Fruit fly (Drosophila melanogaster) whole organism, wandering third instar larva: ENCODE results near the gene Slu7.

Experiments used
- Abd-B ChIP-seq: fragments of >200 bp; optimal IDR thresholded peaks from 2 replicates; lab custom pipeline; 2017; ENCODE audit warnings: missing biosample characterization, missing genetic modification characterization
- CG32264 ChIP-seq: fragments of 200-800 bp; sonication (Bioruptor generic); optimal IDR thresholded peaks from 2 replicates; lab custom pipeline; 2016; ENCODE audit warnings: missing biosample characterization, missing genetic modification characterization
- CG9705 ChIP-seq: fragments of 200-800 bp; sonication (Bioruptor generic); optimal IDR thresholded peaks from 2 replicates; lab custom pipeline; 2018; ENCODE audit warnings: missing biosample characterization, mild to moderate bottlenecking, missing genetic modification characterization
- CrebA ChIP-seq: fragments of 200-800 bp; sonication (Bioruptor generic); optimal IDR thresholded peaks from 2 replicates; lab custom pipeline; 2016; ENCODE audit warnings: missing biosample characterization, mild to moderate bottlenecking, missing genetic modification characterization, borderline replicate concordance
- Dfd ChIP-seq: fragments of >200 bp; optimal IDR thresholded peaks from 2 replicates; lab custom pipeline; 2017; ENCODE audit warnings: missing biosample characterization, missing genetic modification characterization
- Dif ChIP-seq: fragments of 200-275, 200-300 bp; sonication (Bioruptor generic); optimal IDR thresholded peaks from 2 replicates; lab custom pipeline; 2018; ENCODE audit warnings: missing biosample characterization, missing genetic modification characterization; ENCODE audit not compliant: partially characterized antibody
- HLH106 ChIP-seq: fragments of 200-800 bp; optimal IDR thresholded peaks from 3 replicates; lab custom pipeline; 2019; ENCODE audit warnings: missing biosample characterization, mild to moderate bottlenecking, missing genetic modification characterization, moderate library complexity
- Hnf4 ChIP-seq: fragments of 200-800 bp; sonication (Bioruptor generic); optimal IDR thresholded peaks from 2 replicates; lab custom pipeline; 2016; ENCODE audit warnings: missing biosample characterization, mild to moderate bottlenecking, missing genetic modification characterization
- Mio ChIP-seq: sonication (Bioruptor generic); optimal IDR thresholded peaks from 2 replicates; lab custom pipeline; 2016; ENCODE audit warnings: missing biosample characterization, missing genetic modification characterization
- Myc ChIP-seq: fragments of >200 bp; optimal IDR thresholded peaks from 2 replicates; lab custom pipeline; 2017
- N ChIP-seq: fragments of >200 bp; optimal IDR thresholded peaks from 2 replicates; lab custom pipeline; 2018; ENCODE audit warnings: missing biosample characterization, missing external identifiers, missing genetic modification characterization
- Rel ChIP-seq, 2 experiments: fragments of 200-800 bp; sonication (Bioruptor generic) in 1 of 2; optimal IDR thresholded peaks; 2 replicates in 1 of 2; 3 replicates in 1 of 2; lab custom pipeline; 2016 to 2019; ENCODE audit warnings: mild to moderate bottlenecking in 2 of 2, missing biosample characterization in 2 of 2, missing genetic modification characterization in 2 of 2, moderate library complexity in 1 of 2
- Vsx2 ChIP-seq: fragments of 200-300, 225-300 bp; sonication (Bioruptor generic); optimal IDR thresholded peaks from 2 replicates; lab custom pipeline; 2018; ENCODE audit warnings: missing biosample characterization, missing genetic modification characterization; ENCODE audit not compliant: partially characterized antibody
- br ChIP-seq: fragments of 200-800 bp; sonication (Bioruptor generic); optimal IDR thresholded peaks from 2 replicates; lab custom pipeline; 2016; ENCODE audit warnings: missing biosample characterization, missing genetic modification characterization
- brk ChIP-seq: fragments of 200-800 bp; sonication (Bioruptor generic); optimal IDR thresholded peaks from 2 replicates; lab custom pipeline; 2016; ENCODE audit warnings: missing biosample characterization, mild to moderate bottlenecking, missing genetic modification characterization
- dmrt93B ChIP-seq: fragments of 200-800 bp; sonication (Bioruptor generic); optimal IDR thresholded peaks from 2 replicates; lab custom pipeline; 2018; ENCODE audit warnings: missing biosample characterization, mild to moderate bottlenecking, missing genetic modification characterization
- ey ChIP-seq: fragments of 200-800 bp; sonication (Bioruptor generic); optimal IDR thresholded peaks from 2 replicates; lab custom pipeline; 2016; ENCODE audit warnings: missing biosample characterization, missing genetic modification characterization
- foxo ChIP-seq, 2 experiments: fragments of 200-800 bp; sonication (Bioruptor generic); optimal IDR thresholded peaks; 2 replicates in 1 of 2; 3 replicates in 1 of 2; lab custom pipeline; 2016 to 2017; ENCODE audit warnings: missing biosample characterization in 2 of 2, missing genetic modification characterization in 2 of 2
- fru ChIP-seq: fragments of 200-800 bp; sonication (Bioruptor generic); optimal IDR thresholded peaks from 3 replicates; lab custom pipeline; 2016; ENCODE audit warnings: missing biosample characterization, mild to moderate bottlenecking, missing genetic modification characterization
- h ChIP-seq: fragments of 200-800 bp; sonication (Bioruptor generic); optimal IDR thresholded peaks from 3 replicates; lab custom pipeline; 2016; ENCODE audit warnings: missing biosample characterization, mild to moderate bottlenecking, missing genetic modification characterization
- jim ChIP-seq: fragments of 175-275, 200-325 bp; sonication (Bioruptor generic); optimal IDR thresholded peaks from 2 replicates; lab custom pipeline; 2016; ENCODE audit warnings: missing biosample characterization, mild to moderate bottlenecking, missing genetic modification characterization
- lola ChIP-seq: fragments of >200 bp; optimal IDR thresholded peaks from 2 replicates; lab custom pipeline; 2017; ENCODE audit warnings: missing biosample characterization, missing genetic modification characterization
- pan ChIP-seq: fragments of >200 bp; optimal IDR thresholded peaks from 2 replicates; lab custom pipeline; 2017
- rgr ChIP-seq: fragments of 200-800 bp; sonication (Bioruptor generic); optimal IDR thresholded peaks from 3 replicates; lab custom pipeline; 2016; ENCODE audit warnings: missing biosample characterization, mild to moderate bottlenecking, missing genetic modification characterization
- sage ChIP-seq: fragments of 200-800 bp; sonication (Bioruptor generic); optimal IDR thresholded peaks from 2 replicates; lab custom pipeline; 2016; ENCODE audit warnings: missing biosample characterization, mild to moderate bottlenecking, missing genetic modification characterization
- sv ChIP-seq: fragments of 200-800 bp; sonication (Bioruptor generic); optimal IDR thresholded peaks from 3 replicates; lab custom pipeline; 2016; ENCODE audit warnings: missing biosample characterization, missing genetic modification characterization
- tai ChIP-seq: sonication (Bioruptor generic); optimal IDR thresholded peaks from 2 replicates; lab custom pipeline; 2016; ENCODE audit warnings: missing biosample characterization, missing genetic modification characterization
- usp ChIP-seq: fragments of >200 bp; optimal IDR thresholded peaks from 2 replicates; lab custom pipeline; 2017; ENCODE audit warnings: missing biosample characterization, missing genetic modification characterization
- woc ChIP-seq: sonication (Bioruptor generic); optimal IDR thresholded peaks from 2 replicates; lab custom pipeline; 2016; ENCODE audit warnings: missing biosample characterization, mild to moderate bottlenecking, missing genetic modification characterization

Slu7 gene

DNA sequence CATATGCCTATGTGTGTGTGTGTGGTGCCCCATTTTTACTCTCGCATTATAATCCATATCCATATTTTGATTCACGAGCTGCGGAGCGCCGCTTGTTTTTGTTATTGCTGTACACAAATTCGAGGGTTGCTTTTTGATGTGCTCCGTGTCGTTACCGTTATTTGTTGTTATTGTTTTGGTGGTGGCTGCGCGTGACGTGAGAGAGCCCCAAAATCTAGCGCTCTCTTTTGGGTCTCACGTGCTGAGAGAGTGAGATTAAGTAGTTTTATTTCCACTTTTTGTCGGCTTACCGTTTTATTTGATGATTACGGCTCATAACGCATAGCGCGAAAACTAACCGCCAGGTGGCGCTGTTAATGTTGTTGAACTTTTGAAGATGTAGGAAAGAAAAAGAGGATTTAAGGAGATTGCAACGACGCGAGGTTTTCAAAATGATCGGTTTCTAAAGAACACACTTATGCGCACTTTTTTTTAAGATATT lies 48.5 kb upstream of the Slu7 start:
- TF ChIP-seq jim (GFP tag; lab: Kevin White, UChicago) (no peak), HLH106 (tag; lab: Kevin White, UChicago) (no peak), sage (GFP tag; lab: Kevin White, UChicago) (no peak), Myc (lab: Kevin White, UChicago) (no peak)

DNA sequence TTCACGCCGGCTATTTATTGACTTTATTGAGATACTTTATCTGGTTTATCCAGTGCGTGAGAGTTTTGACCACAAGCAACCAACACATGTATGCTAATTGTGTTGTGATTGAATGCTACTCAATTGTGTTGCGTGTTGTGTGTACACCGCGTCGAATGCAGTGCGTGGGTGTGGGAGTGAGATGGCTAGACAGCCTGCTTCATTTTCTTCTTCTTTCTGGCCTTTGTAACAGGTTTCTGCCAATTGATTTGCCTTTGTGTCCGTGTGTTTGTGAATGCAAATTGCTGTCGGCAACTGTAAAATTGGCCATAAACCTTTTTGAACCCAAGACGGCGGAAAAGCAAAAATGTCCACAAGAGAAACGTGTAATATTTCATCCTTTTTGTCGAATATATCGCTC lies 48.0 kb upstream of the Slu7 start:
- TF ChIP-seq Dif (GFP tag; lab: Kevin White, UChicago) (no peak), pan (lab: Kevin White, UChicago) (no peak), N (GFP tag; lab: Kevin White, UChicago) (no peak), jim (GFP tag; lab: Kevin White, UChicago) (no peak), tai (GFP tag; lab: Kevin White, UChicago) (no peak)

DNA sequence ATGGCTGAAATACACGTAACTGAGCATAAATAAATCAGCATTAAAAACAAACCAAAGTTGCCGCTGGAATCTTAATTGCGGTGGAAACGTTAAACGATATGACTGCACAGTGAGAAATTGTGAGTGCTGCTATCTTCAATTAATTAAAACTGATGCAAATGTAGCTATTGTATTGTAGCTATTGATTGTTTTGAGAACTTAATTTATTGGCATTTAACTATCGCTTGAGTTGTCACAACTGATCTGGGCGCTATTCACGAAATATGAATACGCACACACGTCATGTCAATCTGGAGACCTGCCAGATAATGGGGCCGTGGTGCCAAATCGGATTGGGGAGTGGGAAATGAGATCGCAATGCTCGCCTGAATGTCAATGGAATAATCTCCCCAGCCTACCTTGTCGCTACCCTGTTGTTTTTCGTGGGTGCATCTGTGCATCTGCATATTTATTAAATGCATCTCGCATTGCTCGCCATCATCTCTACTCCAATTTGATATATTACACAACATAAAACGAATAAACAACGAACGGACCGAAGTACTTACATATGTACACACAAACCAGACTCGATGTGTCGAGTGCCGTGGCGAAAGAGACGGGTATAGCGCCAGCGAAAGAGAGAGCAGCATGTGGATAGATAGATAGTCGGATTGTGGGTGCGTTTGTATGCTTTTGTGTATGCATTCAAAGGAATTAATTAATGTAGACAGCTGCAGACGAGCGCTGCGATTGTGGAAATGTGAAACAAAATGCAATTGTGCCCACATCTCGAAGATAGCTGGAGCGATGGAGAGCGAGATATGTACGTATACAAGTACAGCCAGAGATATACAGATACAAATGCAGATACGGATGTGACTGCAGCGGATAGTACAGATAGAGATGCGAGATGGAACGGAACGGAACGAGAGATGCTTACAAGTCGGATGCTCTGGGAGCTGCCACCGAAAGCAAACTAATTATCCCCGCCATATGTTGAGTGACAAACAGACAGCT lies 44.9 kb upstream of the Slu7 start:
- peak; percentile 17 for TF ChIP-seq rgr (GFP tag; lab: Kevin White, UChicago)
- TF ChIP-seq fru (GFP tag; lab: Kevin White, UChicago), result peak; percentile 12
- TF ChIP-seq CrebA, result no peak
- no peak for TF ChIP-seq Rel (GFP tag; optimal IDR thresholded peaks at IDR 0.05; lab: Kevin White, UChicago)
- no peak for TF ChIP-seq Rel (tag; optimal IDR thresholded peaks at IDR 0.05; lab: Kevin White, UChicago)
- TF ChIP-seq Mio, result no peak
- TF ChIP-seq pan (lab: Kevin White, UChicago), result no peak
- TF ChIP-seq Hnf4, result no peak
- peak in 1 of 2 experiments; percentile 45 for TF ChIP-seq foxo (GFP tag; optimal IDR thresholded peaks at IDR 0.05; lab: Kevin White, UChicago)

DNA sequence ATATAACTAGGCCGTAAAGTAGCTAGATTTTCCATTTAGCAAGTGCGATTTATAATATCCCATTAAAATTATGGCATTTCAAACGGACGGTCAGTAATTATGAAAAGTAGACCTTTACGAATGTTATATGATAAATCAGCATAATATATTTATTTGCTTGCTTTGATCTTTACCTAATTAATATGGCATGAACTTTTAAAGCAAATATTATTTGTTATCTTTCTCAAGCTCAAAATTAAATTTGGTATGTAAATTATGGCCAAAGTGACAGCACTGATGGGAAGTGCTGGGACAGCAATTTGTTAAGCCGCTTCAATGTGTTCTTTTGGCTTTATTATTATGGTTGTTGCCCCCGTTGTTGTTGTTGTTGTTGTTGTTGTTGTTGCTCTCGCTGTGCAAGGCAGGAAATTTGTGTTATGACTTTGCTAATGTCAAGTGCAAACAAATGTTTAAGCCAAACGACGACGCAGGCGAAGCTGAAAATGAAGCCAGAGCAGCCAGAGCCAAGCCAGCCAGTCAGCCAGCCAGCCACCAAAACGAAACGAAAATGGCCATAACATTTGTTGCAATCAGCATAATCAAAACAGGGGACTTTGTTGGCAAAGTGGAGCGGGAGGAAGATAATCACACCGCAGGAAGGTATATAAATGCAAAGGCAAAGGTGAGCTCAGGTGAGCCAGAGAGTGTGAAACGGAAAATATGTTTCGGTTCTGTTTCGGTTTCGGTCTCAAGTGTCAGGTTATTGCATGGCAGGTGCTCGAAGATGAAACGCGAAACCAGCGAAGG lies 43.8 kb upstream of the Slu7 start:
- TF ChIP-seq CG32264 (GFP tag; lab: Kevin White, UChicago) (no peak), Dfd (peak; percentile 9), Hnf4 (no peak), Vsx2 (GFP tag; lab: Kevin White, UChicago) (peak; percentile 16), woc (GFP tag; lab: Kevin White, UChicago) (no peak), HLH106 (tag; lab: Kevin White, UChicago) (no peak), Mio (no peak), Rel (GFP tag; optimal IDR thresholded peaks at IDR 0.05; lab: Kevin White, UChicago) (no peak), Rel (tag; optimal IDR thresholded peaks at IDR 0.05; lab: Kevin White, UChicago) (peak; percentile 53), CG9705 (GFP tag; lab: Kevin White, UChicago) (no peak), brk (GFP tag; lab: Kevin White, UChicago) (no peak), fru (GFP tag; lab: Kevin White, UChicago) (no peak), sage (GFP tag; lab: Kevin White, UChicago) (no peak), pan (lab: Kevin White, UChicago) (no peak), Myc (lab: Kevin White, UChicago) (peak; percentile 39)

DNA sequence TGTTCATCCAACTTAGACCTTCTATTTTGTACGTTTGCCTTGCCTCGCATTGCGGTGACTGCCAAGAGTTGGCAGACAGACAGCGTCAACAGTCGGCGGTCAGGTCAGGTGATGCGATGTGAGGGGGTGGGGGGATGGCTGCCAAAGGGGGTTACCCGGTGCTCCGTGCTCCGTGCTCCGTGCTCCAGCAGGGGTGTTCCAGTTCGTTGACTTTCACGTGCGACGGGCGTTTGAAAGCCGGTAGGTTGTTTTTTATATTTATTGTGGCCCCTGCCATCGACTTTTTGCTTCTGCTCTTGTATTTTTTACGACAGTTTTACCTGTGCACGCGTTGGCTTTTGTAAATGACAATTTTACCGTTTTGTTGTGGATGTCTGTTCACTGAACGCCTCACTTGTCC lies 43.2 kb upstream of the Slu7 start:
- no peak for TF ChIP-seq sage (GFP tag; lab: Kevin White, UChicago)
- no peak for TF ChIP-seq br (GFP tag; lab: Kevin White, UChicago)
- no peak for TF ChIP-seq Rel (GFP tag; optimal IDR thresholded peaks at IDR 0.05; lab: Kevin White, UChicago)
- TF ChIP-seq Rel (tag; optimal IDR thresholded peaks at IDR 0.05; lab: Kevin White, UChicago), result peak; percentile 49

DNA sequence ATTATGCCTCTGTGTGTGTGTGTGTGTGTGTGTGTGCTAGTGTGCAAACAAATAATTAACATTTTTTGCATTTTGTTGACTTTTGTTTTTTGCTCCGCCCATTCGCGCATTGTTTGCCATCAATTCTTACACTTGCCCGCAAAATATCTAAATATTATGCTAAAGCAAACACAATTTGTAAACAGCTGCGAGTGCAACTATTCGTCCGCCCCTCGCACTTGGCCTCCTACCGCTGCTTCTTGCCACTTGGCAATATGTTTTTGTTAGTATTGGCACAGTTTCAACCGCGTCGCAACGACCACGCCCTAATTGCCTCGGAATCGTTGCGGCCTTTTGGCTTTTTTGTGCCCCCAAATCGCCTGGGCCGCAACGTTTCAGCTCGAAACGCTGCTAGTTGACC lies 38.7 kb upstream of the Slu7 start:
- TF ChIP-seq usp, result no peak
- TF ChIP-seq br (GFP tag; lab: Kevin White, UChicago), result no peak

DNA sequence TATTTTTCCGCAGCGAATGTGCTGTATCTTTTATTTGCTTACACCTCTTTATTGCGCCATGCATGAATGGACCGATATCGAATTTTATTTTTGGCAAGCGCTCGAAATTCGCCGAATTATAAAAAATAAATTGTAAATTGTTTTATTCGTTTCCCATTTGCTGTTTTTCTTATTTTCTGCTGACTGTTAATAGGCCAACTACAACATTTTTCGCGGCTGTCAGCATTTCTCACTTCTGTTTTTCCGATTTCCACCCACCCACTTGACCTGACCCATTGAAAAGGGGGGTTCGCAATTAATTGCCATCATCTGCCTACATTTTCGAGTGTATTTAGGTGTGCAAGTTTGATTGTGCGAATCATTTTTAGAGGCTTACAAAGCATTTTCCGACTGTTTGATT lies 37.7 kb upstream of the Slu7 start:
- no peak for TF ChIP-seq Myc (lab: Kevin White, UChicago)
- no peak for TF ChIP-seq sv (GFP tag; lab: Kevin White, UChicago)
- no peak for TF ChIP-seq Dfd
- no peak for TF ChIP-seq HLH106 (tag; lab: Kevin White, UChicago)
- TF ChIP-seq lola (GFP tag; lab: Kevin White, UChicago), result no peak
- TF ChIP-seq dmrt93B (GFP tag; lab: Kevin White, UChicago), result no peak
- TF ChIP-seq br (GFP tag; lab: Kevin White, UChicago), result no peak
- TF ChIP-seq CG9705 (GFP tag; lab: Kevin White, UChicago), result no peak
- no peak for TF ChIP-seq tai (GFP tag; lab: Kevin White, UChicago)
- no peak for TF ChIP-seq Abd-B
- no peak for TF ChIP-seq h (GFP tag; lab: Kevin White, UChicago)
- no peak for TF ChIP-seq ey (GFP tag; lab: Kevin White, UChicago)
- TF ChIP-seq usp, result no peak
- TF ChIP-seq foxo (GFP tag; optimal IDR thresholded peaks at IDR 0.05; lab: Kevin White, UChicago), result no peak
- no peak for TF ChIP-seq CG32264 (GFP tag; lab: Kevin White, UChicago)
- no peak for TF ChIP-seq Hnf4
